Worm (Caenorhabditis elegans) whole organism, L2 larva: ENCODE data around the gene F49C5.5.

Experiments used
- F13H6.1 ChIP-seq: sonication (generic microtip); optimal IDR thresholded peaks from 2 replicates; lab custom pipeline; 2016; ENCODE audit warnings: missing genetic modification characterization, missing compliant biosample characterization
- Y55F3AM.14 ChIP-seq: fragments of 200-800 bp; sonication (Bioruptor generic); optimal IDR thresholded peaks from 2 replicates; lab custom pipeline; 2018; ENCODE audit warnings: mild to moderate bottlenecking, missing genetic modification characterization, missing compliant biosample characterization
- ZK546.5 ChIP-seq: sonication (generic microtip); optimal IDR thresholded peaks from 2 replicates; lab custom pipeline; 2017; ENCODE audit warnings: missing biosample characterization, missing genetic modification characterization
- alr-1 ChIP-seq: fragments of 150-350 bp; optimal IDR thresholded peaks from 2 replicates; lab custom pipeline; 2014; ENCODE audit warnings: missing biosample characterization, missing genetic modification characterization
- aly-2 ChIP-seq: fragments of 150-350 bp; optimal IDR thresholded peaks from 2 replicates; lab custom pipeline; 2014; ENCODE audit warnings: missing biosample characterization, missing genetic modification characterization
- crh-2 ChIP-seq: sonication (generic microtip); optimal IDR thresholded peaks from 2 replicates; lab custom pipeline; 2017; ENCODE audit warnings: missing biosample characterization, missing genetic modification characterization
- dmd-4 ChIP-seq: sonication (generic microtip); optimal IDR thresholded peaks from 2 replicates; lab custom pipeline; 2017; ENCODE audit warnings: missing biosample characterization, missing genetic modification characterization
- egl-27 ChIP-seq: sonication (generic microtip); optimal IDR thresholded peaks from 3 replicates; lab custom pipeline; 2017; ENCODE audit warnings: missing biosample characterization, missing genetic modification reagents, missing genetic modification characterization
- fos-1 ChIP-seq: fragments of 150-350 bp; optimal IDR thresholded peaks from 2 replicates; lab custom pipeline; 2014; ENCODE audit warnings: missing biosample characterization, missing genetic modification characterization
- gmeb-1 ChIP-seq: fragments of 150-350 bp; optimal IDR thresholded peaks from 2 replicates; lab custom pipeline; 2014; ENCODE audit warnings: missing biosample characterization, missing genetic modification characterization
- lin-13 ChIP-seq: fragments of 150-350 bp; optimal IDR thresholded peaks from 2 replicates; lab custom pipeline; 2014; ENCODE audit warnings: missing biosample characterization, missing genetic modification reagents, missing genetic modification characterization
- lin-39 ChIP-seq: fragments of 150-350 bp; optimal IDR thresholded peaks from 2 replicates; lab custom pipeline; 2014; ENCODE audit warnings: missing biosample characterization, missing genetic modification reagents, missing genetic modification characterization
- lsy-2 ChIP-seq, 2 experiments: fragments of 150-350 bp in 1 of 2; sonication (generic microtip) in 1 of 2; optimal IDR thresholded peaks; 2 replicates each; lab custom pipeline; 2014 to 2017; ENCODE audit warnings: missing biosample characterization in 2 of 2, missing genetic modification characterization in 2 of 2
- mab-5 ChIP-seq: fragments of 150-350 bp; optimal IDR thresholded peaks from 2 replicates; lab custom pipeline; 2014; ENCODE audit warnings: missing biosample characterization, missing genetic modification characterization
- mbf-1 ChIP-seq: sonication (generic microtip); optimal IDR thresholded peaks from 2 replicates; lab custom pipeline; 2017; ENCODE audit warnings: missing biosample characterization, missing genetic modification characterization
- mdl-1 ChIP-seq, 2 experiments: fragments of 150-350 bp in 1 of 2; sonication (generic microtip) in 1 of 2; optimal IDR thresholded peaks; 2 replicates each; lab custom pipeline; 2017; ENCODE audit warnings: missing biosample characterization in 2 of 2, missing genetic modification characterization in 2 of 2
- nhr-11 ChIP-seq: fragments of 150-350 bp; optimal IDR thresholded peaks from 2 replicates; lab custom pipeline; 2014; ENCODE audit warnings: missing biosample characterization, missing genetic modification characterization
- nhr-21 ChIP-seq: fragments of 150-350 bp; optimal IDR thresholded peaks from 2 replicates; lab custom pipeline; 2014; ENCODE audit warnings: missing biosample characterization, missing genetic modification characterization
- nhr-23 ChIP-seq: fragments of 150-350 bp; optimal IDR thresholded peaks from 2 replicates; lab custom pipeline; 2014; ENCODE audit warnings: missing biosample characterization, missing genetic modification reagents, missing genetic modification characterization
- nhr-25 ChIP-seq: fragments of 150-350 bp; sonication (generic microtip); optimal IDR thresholded peaks from 3 replicates; lab custom pipeline; 2014; ENCODE audit warnings: missing biosample characterization, missing genetic modification characterization
- nhr-77 ChIP-seq: fragments of 150-350 bp; optimal IDR thresholded peaks from 2 replicates; lab custom pipeline; 2014; ENCODE audit warnings: missing biosample characterization, missing genetic modification characterization
- peb-1 ChIP-seq: fragments of 150-350 bp; optimal IDR thresholded peaks from 2 replicates; lab custom pipeline; 2014; ENCODE audit warnings: missing biosample characterization, missing genetic modification characterization
- sem-4 ChIP-seq: fragments of 150-350 bp; optimal IDR thresholded peaks from 2 replicates; lab custom pipeline; 2014; ENCODE audit warnings: missing biosample characterization, missing genetic modification reagents, missing genetic modification characterization
- sma-3 ChIP-seq: sonication (generic microtip); optimal IDR thresholded peaks from 2 replicates; lab custom pipeline; 2016; ENCODE audit warnings: missing genetic modification reagents, missing genetic modification characterization, missing compliant biosample characterization
- sma-9 ChIP-seq, 2 experiments: fragments of 150-350 bp in 1 of 2; sonication (generic microtip) in 1 of 2; optimal IDR thresholded peaks; 2 replicates each; lab custom pipeline; 2014 to 2016; ENCODE audit warnings: missing genetic modification characterization in 2 of 2, mild to moderate bottlenecking in 1 of 2, missing biosample characterization in 1 of 2, missing compliant biosample characterization in 1 of 2, missing genetic modification reagents in 1 of 2, moderate library complexity in 1 of 2
- snpc-4 ChIP-seq: fragments of 150-350 bp; optimal IDR thresholded peaks from 2 replicates; lab custom pipeline; 2014; ENCODE audit warnings: missing biosample characterization, missing genetic modification characterization
- unc-39 ChIP-seq: fragments of 150-350 bp; optimal IDR thresholded peaks from 2 replicates; lab custom pipeline; 2014; ENCODE audit warnings: missing biosample characterization, missing genetic modification characterization
- unc-55 ChIP-seq: fragments of 150-350 bp; sonication (generic microtip); optimal IDR thresholded peaks from 3 replicates; lab custom pipeline; 2014; ENCODE audit warnings: missing biosample characterization, missing genetic modification reagents, missing genetic modification characterization
- ztf-11 ChIP-seq: sonication (generic microtip); optimal IDR thresholded peaks from 2 replicates; lab custom pipeline; 2017; ENCODE audit warnings: missing biosample characterization, missing genetic modification characterization
- ztf-4 ChIP-seq: fragments of 150-350 bp; optimal IDR thresholded peaks from 2 replicates; lab custom pipeline; 2014; ENCODE audit warnings: missing biosample characterization, missing genetic modification characterization

F49C5.5 gene

ce11 chrII:12546413-12546812, at the start of gene F49C5.5, which contains the start of gene F49C5.10:
F49C5.5 (minus strand) TSS chrII:12546513.
F49C5.10 (plus strand) TSS chrII:12546756.
- no peak for TF ChIP-seq sma-3
- TF ChIP-seq F13H6.1 (tag; lab: Kevin White, UChicago): no peak
- TF ChIP-seq crh-2 (tag; lab: Kevin White, UChicago): no peak
- no peak for TF ChIP-seq nhr-25
- TF ChIP-seq Y55F3AM.14 (GFP tag; lab: Kevin White, UChicago): no peak
- TF ChIP-seq peb-1 (tag; lab: Kevin White, UChicago): no peak

DNA sequence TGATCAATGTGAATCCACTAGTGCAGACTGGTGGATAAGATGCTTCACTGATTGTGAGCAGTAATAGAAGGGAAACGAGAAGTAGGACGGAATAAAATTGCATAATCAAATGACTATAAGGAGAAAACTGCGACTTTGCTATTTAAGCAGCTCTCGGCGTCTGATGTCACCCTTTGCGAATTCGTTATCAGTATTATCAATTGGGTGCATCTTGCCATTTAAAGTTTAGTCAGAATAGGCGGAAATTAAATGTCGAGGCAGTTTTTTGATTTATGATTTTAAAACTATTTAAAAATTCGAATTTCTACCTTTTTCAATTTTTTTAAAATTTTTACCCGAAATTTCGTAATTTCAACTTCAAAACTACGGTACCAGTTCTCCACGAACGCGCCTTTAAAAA, 34.6 kb upstream of the F49C5.5 start, which contains the start of gene clec-4:
Gene clec-4 (minus strand): TSS at position 162 of the 400 bp plus-strand sequence.
- TF ChIP-seq unc-39 (tag; lab: Kevin White, UChicago): no peak
- TF ChIP-seq fos-1: peak; percentile 69

ce11 chrII:12577754-12578153, 31.4 kb upstream of the F49C5.5 start, which contains the start of gene clec-8:
clec-8 (minus strand) TSS chrII:12578061.
- no peak for TF ChIP-seq lin-39 (tag; lab: Kevin White, UChicago)
- TF ChIP-seq fos-1: peak; percentile 58
- no peak for TF ChIP-seq ztf-11
- TF ChIP-seq, all 48 proteins: peak for 1

DNA sequence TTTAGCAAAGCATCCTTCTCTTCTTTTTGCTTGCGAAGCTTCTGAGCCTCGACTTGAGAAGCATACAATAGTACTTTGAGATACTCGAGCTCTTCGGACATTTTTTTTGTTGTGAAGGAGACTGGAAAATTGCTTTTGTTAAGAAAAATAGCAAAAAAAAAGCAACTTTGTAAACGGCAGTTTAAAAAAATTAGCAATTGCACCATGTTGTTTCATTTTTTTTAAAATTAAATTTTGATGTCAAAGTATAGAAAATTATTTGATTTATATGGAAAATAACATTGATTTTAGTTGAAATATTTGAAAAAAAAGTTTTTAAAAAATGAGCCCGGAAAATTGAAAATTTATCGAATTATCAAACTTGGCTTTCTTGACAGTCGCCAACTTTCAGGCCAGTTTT, 28.4 kb upstream of the F49C5.5 start, which contains the start of gene Y38E10A.3:
Gene Y38E10A.3 (minus strand): TSS at position 101 of the 400 bp plus-strand sequence.
- TF ChIP-seq lsy-2 (tag; optimal IDR thresholded peaks at IDR 0.05; lab: Kevin White, UChicago) (no peak), egl-27 (tag; lab: Kevin White, UChicago) (no peak), lin-13 (GFP tag; lab: Kevin White, UChicago) (no peak), nhr-77 (tag; lab: Kevin White, UChicago) (no peak)
- TF ChIP-seq, all 48 proteins: peak for 0

- TF ChIP-seq alr-1 (no peak), Y55F3AM.14 (GFP tag; lab: Kevin White, UChicago) (no peak), gmeb-1 (tag; lab: Kevin White, UChicago) (no peak), unc-55 (GFP tag; lab: Kevin White, UChicago) (no peak), aly-2 (tag; lab: Kevin White, UChicago) (no peak), mab-5 (tag; lab: Kevin White, UChicago) (no peak), crh-2 (tag; lab: Kevin White, UChicago) (no peak), peb-1 (tag; lab: Kevin White, UChicago) (no peak), nhr-77 (tag; lab: Kevin White, UChicago) (no peak), mbf-1 (tag; lab: Kevin White, UChicago) (no peak), nhr-21 (no peak), sma-9 (GFP tag; optimal IDR thresholded peaks at IDR 0.05; lab: Kevin White, UChicago) (no peak), sma-9 (tag; optimal IDR thresholded peaks at IDR 0.05; lab: Kevin White, UChicago) (no peak), ZK546.5 (no peak), ztf-4 (tag; lab: Kevin White, UChicago) (no peak), lsy-2 (tag; optimal IDR thresholded peaks at IDR 0.05; lab: Kevin White, UChicago) (no peak), dmd-4 (no peak), lin-39 (tag; lab: Kevin White, UChicago) (no peak), nhr-23 (tag; lab: Kevin White, UChicago) (no peak), mdl-1 (tag; optimal IDR thresholded peaks at IDR 0.05; lab: Kevin White, UChicago) (no peak)
These were observed 27.2 kb upstream of the F49C5.5 start, which contains the start of gene Y38E10A.2 for ce11 chrII:12573541-12573940. Y38E10A.2 (minus strand) TSS chrII:12573641.

DNA sequence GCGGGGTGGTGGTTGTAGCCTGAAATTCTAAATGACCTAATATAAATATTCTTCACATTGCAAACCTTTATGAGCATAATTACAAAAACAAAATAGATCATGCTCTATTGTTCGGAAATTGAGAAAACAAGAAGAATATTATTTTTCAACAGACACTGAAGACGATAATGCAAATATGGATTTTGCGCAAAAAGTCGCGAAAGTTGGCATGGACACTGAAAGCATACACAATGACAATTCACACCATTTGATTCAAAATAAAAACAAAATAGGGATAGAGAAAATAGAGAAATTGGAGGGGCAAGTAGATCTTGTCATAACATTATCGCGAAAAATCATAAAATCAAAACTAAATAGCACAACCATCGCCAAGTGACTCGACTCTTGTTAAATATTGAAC, 26.4 kb upstream of the F49C5.5 start, which contains the start of gene Y38E10A.35:
Gene Y38E10A.35 (minus strand): TSS at position 101 of the 400 bp plus-strand sequence.
- no peak for TF ChIP-seq Y55F3AM.14 (GFP tag; lab: Kevin White, UChicago)
- no peak for TF ChIP-seq nhr-11 (tag; lab: Kevin White, UChicago)
- no peak for TF ChIP-seq egl-27 (tag; lab: Kevin White, UChicago)
- no peak for TF ChIP-seq mbf-1 (tag; lab: Kevin White, UChicago)
- TF ChIP-seq sma-9 (GFP tag; optimal IDR thresholded peaks at IDR 0.05; lab: Kevin White, UChicago): no peak
- no peak for TF ChIP-seq sma-9 (tag; optimal IDR thresholded peaks at IDR 0.05; lab: Kevin White, UChicago)
- TF ChIP-seq unc-55 (GFP tag; lab: Kevin White, UChicago): no peak
- no peak for TF ChIP-seq unc-39 (tag; lab: Kevin White, UChicago)
- no peak for TF ChIP-seq sem-4 (tag; lab: Kevin White, UChicago)
- no peak for TF ChIP-seq snpc-4 (tag; lab: Kevin White, UChicago)
- no peak for TF ChIP-seq mdl-1 (tag; optimal IDR thresholded peaks at IDR 0.05; lab: Kevin White, UChicago)
- TF ChIP-seq ZK546.5: no peak
